Fruit fly (Drosophila melanogaster) whole organism, prepupa: Measurements from ENCODE around the gene Dus1.

Source experiments
- Blimp-1 ChIP-seq: fragments of 200-800 bp; sonication (Bioruptor generic); optimal IDR thresholded peaks from 3 replicates; lab custom pipeline; 2017; ENCODE audit warnings: missing biosample characterization, missing genetic modification characterization, mild to moderate bottlenecking, moderate library complexity, missing genetic modification reagents
- CG32006 ChIP-seq: fragments of 200-800 bp; sonication (Bioruptor generic); optimal IDR thresholded peaks from 3 replicates; lab custom pipeline; 2017; ENCODE audit warnings: missing biosample characterization, mild to moderate bottlenecking, missing genetic modification characterization
- CG6854 ChIP-seq: fragments of 200-800 bp; sonication (Bioruptor generic); optimal IDR thresholded peaks from 2 replicates; lab custom pipeline; 2017; ENCODE audit warnings: missing biosample characterization, mild to moderate bottlenecking, missing genetic modification characterization
- CG7368 ChIP-seq: fragments of 200-800 bp; sonication (Bioruptor generic); optimal IDR thresholded peaks from 3 replicates; lab custom pipeline; 2016; ENCODE audit warnings: missing biosample characterization, missing genetic modification characterization
- Gug ChIP-seq: fragments of 200-800 bp; sonication (Bioruptor generic); IDR thresholded peaks from 2 replicates; pipeline ENCODE4 v1.3.6; 2022; ENCODE audit warnings: missing biosample characterization, missing genetic modification characterization
- Met ChIP-seq: fragments of 200-800 bp; sonication (Bioruptor generic); optimal IDR thresholded peaks from 3 replicates; lab custom pipeline; 2016; ENCODE audit warnings: missing biosample characterization, missing genetic modification characterization
- Smox ChIP-seq: fragments of 200-800 bp; sonication (Bioruptor generic); optimal IDR thresholded peaks from 3 replicates; lab custom pipeline; 2016; ENCODE audit warnings: missing biosample characterization, missing genetic modification characterization
- Sox15 ChIP-seq: fragments of 200-800 bp; sonication (Bioruptor generic); optimal IDR thresholded peaks from 3 replicates; lab custom pipeline; 2016; ENCODE audit warnings: missing biosample characterization, missing genetic modification characterization
- cyc ChIP-seq: fragments of 200-800 bp; sonication (Bioruptor generic); optimal IDR thresholded peaks from 3 replicates; lab custom pipeline; 2016; ENCODE audit warnings: missing biosample characterization, missing genetic modification characterization
- dsx ChIP-seq: fragments of 200-800 bp; optimal IDR thresholded peaks from 3 replicates; lab custom pipeline; 2019; ENCODE audit warnings: missing biosample characterization, mild to moderate bottlenecking, missing genetic modification characterization, moderate library complexity; ENCODE audit not compliant: poor library complexity, severe bottlenecking
- eg ChIP-seq: fragments of 200-800 bp; sonication (Bioruptor generic); IDR thresholded peaks from 3 replicates; pipeline ENCODE4 v1.3.6; 2022; ENCODE audit warnings: missing biosample characterization, missing genetic modification characterization
- fd59A ChIP-seq: fragments of 200-800 bp; sonication (Bioruptor generic); optimal IDR thresholded peaks from 2 replicates; lab custom pipeline; 2017; ENCODE audit warnings: missing biosample characterization, mild to moderate bottlenecking, missing genetic modification characterization, missing genetic modification reagents
- topi ChIP-seq: fragments of 200-800 bp; sonication (Bioruptor generic); optimal IDR thresholded peaks from 3 replicates; lab custom pipeline; 2016; ENCODE audit warnings: missing biosample characterization, missing genetic modification characterization

DNA sequence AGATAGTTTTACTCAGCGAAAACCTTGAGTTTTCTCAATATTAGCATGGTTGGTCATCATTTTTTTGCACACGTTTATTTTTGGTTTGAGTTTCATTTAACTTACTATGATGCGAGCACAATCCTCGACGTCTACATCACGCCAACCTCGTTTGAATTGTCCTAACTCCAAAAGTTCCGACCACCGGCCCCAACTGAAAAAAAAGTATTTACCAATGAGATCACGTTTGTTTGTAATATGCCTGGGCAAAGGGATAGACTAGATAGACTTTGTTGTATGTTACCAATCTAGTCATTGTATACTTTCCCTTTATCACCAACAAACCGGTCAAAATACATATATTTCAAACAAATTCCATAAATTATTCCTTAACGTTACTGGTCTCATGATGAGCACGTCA, 39.4 kb downstream of the Dus1 start, which contains the start of gene CG13693:
- TF ChIP-seq Met (GFP tag; lab: Kevin White, UChicago) (no peak), CG7368 (GFP tag; lab: Kevin White, UChicago) (no peak), cyc (GFP tag; lab: Kevin White, UChicago) (no peak), Gug (no peak), fd59A (no peak), eg (GFP tag; lab: Robert Waterston, UW) (no peak), topi (GFP tag; lab: Kevin White, UChicago) (no peak), Blimp-1 (GFP tag; lab: Kevin White, UChicago) (no peak), Sox15 (GFP tag; lab: Kevin White, UChicago) (no peak), dsx (GFP tag; lab: Kevin White, UChicago) (no peak), Smox (no peak), CG32006 (no peak), CG6854 (GFP tag; lab: Kevin White, UChicago) (no peak)
